Worm (Caenorhabditis elegans) whole organism, young adult: Measurements from ENCODE around the gene ZC13.2.

Experiments used
- C17E4.6 ChIP-seq: fragments of 200-800 bp; sonication (Bioruptor generic); IDR thresholded peaks from 2 replicates; pipeline ENCODE4 v1.3.6; 2022; ENCODE audit warnings: missing genetic modification reagents, missing genetic modification characterization, missing compliant biosample characterization
- D2030.7 ChIP-seq: fragments of 200-800 bp; sonication (Bioruptor generic); IDR thresholded peaks from 2 replicates; pipeline ENCODE4 v1.3.6; 2022; ENCODE audit warnings: missing genetic modification reagents, missing genetic modification characterization, missing compliant biosample characterization
- F23B12.7 ChIP-seq: sonication (generic microtip); optimal IDR thresholded peaks from 2 replicates; lab custom pipeline; 2017; ENCODE audit warnings: missing genetic modification characterization, mild to moderate bottlenecking, missing compliant biosample characterization, antibody characterized with exemption, moderate library complexity; ENCODE audit not compliant: insufficient read depth
- F33H1.4 ChIP-seq: fragments of 200-800 bp; sonication (Bioruptor generic); IDR thresholded peaks from 2 replicates; pipeline ENCODE4 v1.3.6; 2022; ENCODE audit warnings: missing genetic modification reagents, missing genetic modification characterization, missing compliant biosample characterization
- F57C9.4 ChIP-seq: sonication (generic microtip); optimal IDR thresholded peaks from 2 replicates; lab custom pipeline; 2017; ENCODE audit warnings: mild to moderate bottlenecking, missing genetic modification characterization, missing compliant biosample characterization
- K12H6.12 ChIP-seq: fragments of 200-800 bp; sonication (Bioruptor generic); optimal IDR thresholded peaks from 2 replicates; lab custom pipeline; 2018; ENCODE audit warnings: mild to moderate bottlenecking, missing genetic modification characterization, missing compliant biosample characterization
- akir-1 ChIP-seq: fragments of 200-800 bp; sonication (Bioruptor generic); optimal IDR thresholded peaks from 2 replicates; lab custom pipeline; 2018; ENCODE audit warnings: mild to moderate bottlenecking, missing genetic modification characterization, moderate library complexity, missing compliant biosample characterization
- ama-1 ChIP-seq, 3 experiments: fragments of 150-350 bp in 1 of 3; sonication (generic microtip) in 2 of 3; optimal IDR thresholded peaks; 2 replicates each; lab custom pipeline; 2014 to 2018; ENCODE audit warnings: missing biosample characterization in 2 of 3, missing genetic modification characterization in 2 of 3, missing genetic modification reagents in 2 of 3
- attf-6 ChIP-seq: fragments of 200-800 bp; sonication (Bioruptor generic); IDR thresholded peaks from 2 replicates; pipeline ENCODE4 v1.3.6; 2022; ENCODE audit warnings: missing genetic modification reagents, missing genetic modification characterization, missing compliant biosample characterization
- ccch-3 ChIP-seq: fragments of 200-800 bp; sonication (Bioruptor generic); optimal IDR thresholded peaks from 2 replicates; lab custom pipeline; 2018; ENCODE audit warnings: mild to moderate bottlenecking, missing genetic modification characterization, missing compliant biosample characterization
- ceh-100 ChIP-seq: fragments of 200-800 bp; sonication (Bioruptor generic); IDR thresholded peaks from 2 replicates; pipeline ENCODE4 v1.3.6; 2022; ENCODE audit warnings: missing genetic modification reagents, missing genetic modification characterization, missing compliant biosample characterization
- die-1 ChIP-seq: sonication (generic microtip); optimal IDR thresholded peaks from 2 replicates; lab custom pipeline; 2016; ENCODE audit warnings: missing genotype, mild to moderate bottlenecking, missing genetic modification characterization, missing compliant biosample characterization
- dox-1 ChIP-seq: fragments of 200-800 bp; sonication (Bioruptor generic); IDR thresholded peaks from 2 replicates; pipeline ENCODE4 v1.3.6; 2022; ENCODE audit warnings: missing genetic modification reagents, missing genetic modification characterization, missing compliant biosample characterization
- dpff-1 ChIP-seq: sonication (generic microtip); optimal IDR thresholded peaks from 2 replicates; lab custom pipeline; 2017; ENCODE audit warnings: mild to moderate bottlenecking, missing genetic modification characterization, missing compliant biosample characterization
- egl-18 ChIP-seq: fragments of 200-800 bp; sonication (Bioruptor generic); IDR thresholded peaks from 2 replicates; pipeline ENCODE4 v1.3.6; 2022; ENCODE audit warnings: missing genetic modification reagents, missing genetic modification characterization, missing compliant biosample characterization
- egl-44 ChIP-seq: fragments of 200-800 bp; sonication (Bioruptor generic); IDR thresholded peaks from 2 replicates; pipeline ENCODE4 v1.3.6; 2022; ENCODE audit warnings: missing genetic modification reagents, missing genetic modification characterization, missing compliant biosample characterization
- fkh-3 ChIP-seq: sonication (generic microtip); optimal IDR thresholded peaks from 2 replicates; lab custom pipeline; 2016; ENCODE audit warnings: mild to moderate bottlenecking, missing genetic modification characterization, missing compliant biosample characterization
- him-1 ChIP-seq: sonication (generic microtip); optimal IDR thresholded peaks from 2 replicates; lab custom pipeline; 2016; ENCODE audit warnings: missing genotype, missing genetic modification reagents, missing genetic modification characterization, missing compliant biosample characterization
- hlh-26 ChIP-seq: fragments of 200-800 bp; sonication (Bioruptor generic); conservative IDR thresholded peaks from 2 replicates; pipeline ENCODE4 v1.3.6; 2022; ENCODE audit warnings: missing genetic modification reagents, missing genetic modification characterization, missing compliant biosample characterization
- hsf-1 ChIP-seq: fragments of 200-800 bp; sonication (Bioruptor generic); IDR thresholded peaks from 2 replicates; pipeline ENCODE4 v1.3.6; 2022; ENCODE audit warnings: missing genetic modification reagents, missing genetic modification characterization, missing compliant biosample characterization
- lin-26 ChIP-seq: fragments of 200-800 bp; sonication (Bioruptor generic); IDR thresholded peaks from 2 replicates; pipeline ENCODE4 v1.3.6; 2022; ENCODE audit warnings: missing genetic modification reagents, missing genetic modification characterization, missing compliant biosample characterization
- lsl-1 ChIP-seq: fragments of 200-800 bp; sonication (Bioruptor generic); optimal IDR thresholded peaks from 2 replicates; lab custom pipeline; 2018; ENCODE audit warnings: mild to moderate bottlenecking, missing genetic modification characterization, moderate library complexity, missing compliant biosample characterization
- lsy-27 ChIP-seq: sonication (generic microtip); optimal IDR thresholded peaks from 2 replicates; lab custom pipeline; 2017; ENCODE audit warnings: missing genetic modification characterization, mild to moderate bottlenecking, missing compliant biosample characterization, antibody characterized with exemption, missing genotype, borderline replicate concordance; ENCODE audit not compliant: insufficient read depth
- madf-3 ChIP-seq: fragments of 200-800 bp; sonication (Bioruptor generic); IDR thresholded peaks from 2 replicates; pipeline ENCODE4 v1.3.6; 2022; ENCODE audit warnings: missing genetic modification reagents, missing genetic modification characterization, missing compliant biosample characterization
- nhr-179 ChIP-seq: sonication (generic microtip); optimal IDR thresholded peaks from 2 replicates; lab custom pipeline; 2016; ENCODE audit warnings: mild to moderate bottlenecking, missing genetic modification characterization, missing compliant biosample characterization
- nhr-80 ChIP-seq: sonication (generic microtip); optimal IDR thresholded peaks from 2 replicates; lab custom pipeline; 2016; ENCODE audit warnings: missing genetic modification characterization, missing compliant biosample characterization
- repo-1 ChIP-seq: sonication (generic microtip); optimal IDR thresholded peaks from 2 replicates; lab custom pipeline; 2017; ENCODE audit warnings: mild to moderate bottlenecking, missing genetic modification characterization, missing compliant biosample characterization
- rpc-1 ChIP-seq, 2 experiments: fragments of 150-350 bp in 1 of 2; sonication (generic microtip) in 1 of 2; optimal IDR thresholded peaks; 2 replicates each; lab custom pipeline; 2014 to 2018; ENCODE audit warnings: missing biosample characterization in 1 of 2, missing genetic modification characterization in 1 of 2, missing genetic modification reagents in 1 of 2, missing genotype in 1 of 2
- snpc-1.1 ChIP-seq: sonication (generic microtip); optimal IDR thresholded peaks from 2 replicates; lab custom pipeline; 2017; ENCODE audit warnings: missing genetic modification characterization, mild to moderate bottlenecking, missing compliant biosample characterization, antibody characterized with exemption, moderate library complexity, missing genotype, missing genetic modification reagents; ENCODE audit not compliant: insufficient read depth
- tbp1 ChIP-seq: fragments of 200-800 bp; sonication (Bioruptor generic); optimal IDR thresholded peaks from 2 replicates; lab custom pipeline; 2018; ENCODE audit warnings: mild to moderate bottlenecking, missing genetic modification characterization, missing compliant biosample characterization
- xnd-1 ChIP-seq: sonication (generic microtip); optimal IDR thresholded peaks from 2 replicates; lab custom pipeline; 2016; ENCODE audit warnings: missing genotype, missing genetic modification reagents, missing genetic modification characterization, missing compliant biosample characterization
- ztf-22 ChIP-seq: fragments of 200-800 bp; sonication (Bioruptor generic); optimal IDR thresholded peaks from 2 replicates; lab custom pipeline; 2018; ENCODE audit warnings: mild to moderate bottlenecking, missing genetic modification characterization, moderate library complexity, missing compliant biosample characterization
- ztf-6 ChIP-seq: fragments of 200-800 bp; sonication (Bioruptor generic); IDR thresholded peaks from 2 replicates; pipeline ENCODE4 v1.3.6; 2022; ENCODE audit warnings: missing genetic modification reagents, missing genetic modification characterization, missing compliant biosample characterization

The ZC13.2 gene

DNA sequence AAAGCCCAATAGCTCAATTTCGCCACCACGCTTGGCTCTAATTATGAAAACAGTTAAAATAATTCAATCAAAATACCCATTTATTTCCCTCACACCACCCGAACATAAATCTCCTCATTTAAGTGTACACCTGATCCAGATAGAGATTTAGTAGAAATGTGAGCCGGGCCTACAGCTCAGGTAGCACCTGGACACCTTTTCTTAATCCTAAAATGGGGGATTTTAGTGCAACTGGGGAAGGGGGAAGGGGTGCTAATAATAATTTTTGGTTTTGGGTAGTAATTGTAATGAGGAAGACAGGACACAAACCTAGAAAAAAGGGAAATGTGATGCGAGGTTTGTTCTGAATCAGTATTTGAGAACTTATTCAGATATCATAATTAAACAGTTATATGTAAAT is 26.9 kb upstream of the ZC13.2 start:
- TF ChIP-seq F23B12.7 (tag; lab: Kevin White, UChicago) (no peak), lin-26 (no peak), rpc-1 (optimal IDR thresholded peaks at IDR 0.05; lab: Kevin White, UChicago) (no peak), rpc-1 (tag; optimal IDR thresholded peaks at IDR 0.05; lab: Kevin White, UChicago) (no peak), K12H6.12 (tag; lab: Kevin White, UChicago) (no peak), nhr-80 (no peak), tbp1 (GFP tag; lab: Kevin White, UChicago) (no peak), C17E4.6 (no peak), egl-18 (GFP tag; lab: Robert Waterston, UW) (no peak), xnd-1 (tag; lab: Kevin White, UChicago) (no peak), dox-1 (GFP tag; lab: Robert Waterston, UW) (no peak), fkh-3 (tag; lab: Kevin White, UChicago) (no peak), nhr-179 (tag; lab: Kevin White, UChicago) (no peak), die-1 (tag; lab: Kevin White, UChicago) (no peak), him-1 (tag; lab: Kevin White, UChicago) (no peak), F57C9.4 (tag; lab: Kevin White, UChicago) (no peak), snpc-1.1 (tag; lab: Kevin White, UChicago) (no peak), hlh-26 (GFP tag; lab: Robert Waterston, UW) (no peak), ama-1 (optimal IDR thresholded peaks at IDR 0.05; lab: Kevin White, UChicago) (no peak), ama-1 (GFP tag; optimal IDR thresholded peaks at IDR 0.05; lab: Kevin White, UChicago) (no peak), lsl-1 (GFP tag; lab: Kevin White, UChicago) (no peak), D2030.7 (GFP tag; lab: Robert Waterston, UW) (no peak)

DNA sequence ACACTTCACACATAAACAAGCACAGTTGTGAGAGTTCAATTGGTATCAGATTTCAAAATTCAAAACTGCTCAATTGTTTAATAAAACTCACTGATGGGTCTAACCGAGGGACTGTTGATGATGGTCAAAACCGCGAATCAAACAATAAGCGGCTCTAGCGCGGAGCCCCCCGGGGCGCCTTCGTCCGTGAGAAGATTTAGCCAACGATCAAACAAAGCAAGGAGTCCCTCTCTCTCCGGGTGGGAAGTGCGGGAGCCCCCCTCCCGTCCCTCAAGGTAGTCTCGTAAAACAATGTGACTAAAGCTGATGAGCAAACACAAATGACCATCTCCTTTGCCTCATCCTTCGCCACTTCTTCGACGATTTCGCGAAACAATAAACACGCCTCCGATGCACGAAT is 22.8 kb upstream of the ZC13.2 start:
- TF ChIP-seq egl-44 (GFP tag; lab: Robert Waterston, UW) (no peak), lsy-27 (tag; lab: Kevin White, UChicago) (no peak), hsf-1 (0 out of 2 replicates have a peak, but pooled peaks have one; percentile 30), madf-3 (GFP tag; lab: Robert Waterston, UW) (0 out of 2 replicates have a peak, but pooled peaks have one; percentile 32), hlh-26 (GFP tag; lab: Robert Waterston, UW) (no peak)
- TF ChIP-seq, all 124 proteins: peak for 2

- TF ChIP-seq snpc-1.1 (tag; lab: Kevin White, UChicago) (no peak), ccch-3 (GFP tag; lab: Kevin White, UChicago) (no peak), ztf-22 (GFP tag; lab: Kevin White, UChicago) (no peak), ztf-6 (GFP tag; lab: Robert Waterston, UW) (no peak), attf-6 (GFP tag; lab: Robert Waterston, UW) (no peak), hsf-1 (no peak), repo-1 (tag; lab: Kevin White, UChicago) (no peak), ceh-100 (GFP tag; lab: Robert Waterston, UW) (no peak), dpff-1 (tag; lab: Kevin White, UChicago) (no peak), akir-1 (GFP tag; lab: Kevin White, UChicago) (no peak), F33H1.4 (no peak), egl-18 (GFP tag; lab: Robert Waterston, UW) (no peak)
Observed at ce11 chrX:859401-859800, 21.1 kb upstream of the ZC13.2 start, which contains the start of gene F56F10.2. Gene F56F10.2, plus strand, starts transcription at chrX:859615.
